Fruit fly (Drosophila melanogaster) whole organism, embryonic: Measurements from ENCODE around the gene CG31183.

Source experiments
- Adf1 ChIP-seq: fragments of 200-800 bp; sonication (Bioruptor generic); IDR thresholded peaks from 2 replicates; pipeline ENCODE4 v1.3.6; 2022; ENCODE audit warnings: missing biosample characterization, missing genetic modification characterization
- Asciz ChIP-seq: fragments of 200-800 bp; sonication (Bioruptor generic); optimal IDR thresholded peaks from 2 replicates; lab custom pipeline; 2017; ENCODE audit warnings: missing biosample characterization, mild to moderate bottlenecking, missing genetic modification characterization, missing genetic modification reagents
- Bgb ChIP-seq: fragments of 200-800 bp; sonication (Bioruptor generic); IDR thresholded peaks from 2 replicates; pipeline ENCODE4 v1.3.6; 2022; ENCODE audit warnings: missing biosample characterization, missing genetic modification characterization; ENCODE audit not compliant: partially characterized antibody
- BtbVII ChIP-seq: fragments of 200-800 bp; sonication (Bioruptor generic); optimal IDR thresholded peaks from 3 replicates; lab custom pipeline; 2017; ENCODE audit warnings: missing biosample characterization, mild to moderate bottlenecking, missing genetic modification characterization
- CG11247 ChIP-seq: fragments of 200-800 bp; sonication (Bioruptor generic); IDR thresholded peaks from 2 replicates; pipeline ENCODE4 v1.3.6; 2022; ENCODE audit warnings: missing biosample characterization, missing genetic modification characterization
- CG12155 ChIP-seq: fragments of 200-800 bp; sonication (Bioruptor generic); optimal IDR thresholded peaks from 3 replicates; lab custom pipeline; 2016; ENCODE audit warnings: missing biosample characterization, missing genetic modification characterization
- CG12219 ChIP-seq: fragments of 200-800 bp; sonication (Bioruptor generic); optimal IDR thresholded peaks from 3 replicates; lab custom pipeline; 2018; ENCODE audit warnings: missing biosample characterization, mild to moderate bottlenecking, missing genetic modification characterization
- CG13424 ChIP-seq: fragments of 200-800 bp; sonication (Bioruptor generic); optimal IDR thresholded peaks from 2 replicates; lab custom pipeline; 2019; ENCODE audit warnings: missing biosample characterization, mild to moderate bottlenecking, missing genetic modification characterization, moderate library complexity
- CG14860 ChIP-seq: fragments of 200-800 bp; sonication (Bioruptor generic); IDR thresholded peaks from 3 replicates; pipeline ENCODE4 v1.3.6; 2022; ENCODE audit warnings: missing biosample characterization, missing genetic modification characterization; ENCODE audit not compliant: partially characterized antibody
- CG15073 ChIP-seq: fragments of 200-800 bp; sonication (Bioruptor generic); optimal IDR thresholded peaks from 2 replicates; lab custom pipeline; 2016; ENCODE audit warnings: missing biosample characterization, missing genetic modification characterization
- CG1603 ChIP-seq: fragments of 200-800 bp; sonication (Bioruptor generic); optimal IDR thresholded peaks from 2 replicates; lab custom pipeline; 2019; ENCODE audit warnings: missing biosample characterization, mild to moderate bottlenecking, missing genetic modification characterization, moderate library complexity
- CG16863 ChIP-seq: fragments of 200-800 bp; sonication (Bioruptor generic); optimal IDR thresholded peaks from 3 replicates; lab custom pipeline; 2016; ENCODE audit warnings: missing biosample characterization, missing genetic modification characterization
- CG17802 ChIP-seq: fragments of 200-800 bp; sonication (Bioruptor generic); optimal IDR thresholded peaks from 2 replicates; lab custom pipeline; 2018; ENCODE audit warnings: missing biosample characterization, mild to moderate bottlenecking, missing genetic modification characterization, moderate library complexity
- CG18619 ChIP-seq: fragments of 200-800 bp; sonication (Bioruptor generic); optimal IDR thresholded peaks from 3 replicates; lab custom pipeline; 2017; ENCODE audit warnings: missing biosample characterization, mild to moderate bottlenecking, missing genetic modification characterization
- CG2129 ChIP-seq: fragments of 200-800 bp; sonication (Bioruptor generic); IDR thresholded peaks from 2 replicates; pipeline ENCODE4 v1.3.6; 2022; ENCODE audit warnings: missing biosample characterization, missing genetic modification characterization; ENCODE audit not compliant: partially characterized antibody
- CG31224 ChIP-seq: fragments of 200-800 bp; sonication (Bioruptor generic); IDR thresholded peaks from 2 replicates; pipeline ENCODE4 v1.3.6; 2022; ENCODE audit warnings: missing biosample characterization, missing genetic modification characterization
- CG34376 ChIP-seq: fragments of 200-800 bp; sonication (Bioruptor generic); optimal IDR thresholded peaks from 2 replicates; lab custom pipeline; 2018; ENCODE audit warnings: missing biosample characterization, mild to moderate bottlenecking, missing genetic modification characterization
- CG3838 ChIP-seq: fragments of 200-800 bp; sonication (Bioruptor generic); optimal IDR thresholded peaks from 3 replicates; lab custom pipeline; 2016; ENCODE audit warnings: missing biosample characterization, missing genetic modification characterization
- CG3847 ChIP-seq: fragments of 200-800 bp; sonication (Bioruptor generic); IDR thresholded peaks from 2 replicates; pipeline ENCODE4 v1.3.6; 2022; ENCODE audit warnings: missing biosample characterization, missing genetic modification characterization
- CG5180 ChIP-seq: fragments of 200-800 bp; sonication (Bioruptor generic); optimal IDR thresholded peaks from 3 replicates; lab custom pipeline; 2017; ENCODE audit warnings: missing biosample characterization, missing genetic modification characterization, mild to moderate bottlenecking, moderate library complexity, missing genetic modification reagents
- CG6175 ChIP-seq: fragments of 200-800 bp; sonication (Bioruptor generic); IDR thresholded peaks from 3 replicates; pipeline ENCODE4 v1.3.6; 2022; ENCODE audit warnings: missing biosample characterization, missing genetic modification characterization
- CG8281 ChIP-seq: fragments of 200-800 bp; sonication (Bioruptor generic); optimal IDR thresholded peaks from 2 replicates; lab custom pipeline; 2018; ENCODE audit warnings: missing biosample characterization, mild to moderate bottlenecking, missing genetic modification characterization, moderate library complexity
- CG8359 ChIP-seq: fragments of 200-800 bp; sonication (Bioruptor generic); optimal IDR thresholded peaks from 2 replicates; lab custom pipeline; 2017; ENCODE audit warnings: missing biosample characterization, mild to moderate bottlenecking, missing genetic modification characterization, borderline replicate concordance
- CG9437 ChIP-seq: fragments of 200-800 bp; sonication (Bioruptor generic); optimal IDR thresholded peaks from 2 replicates; lab custom pipeline; 2018; ENCODE audit warnings: missing biosample characterization, mild to moderate bottlenecking, missing genetic modification characterization
- Deaf1 ChIP-seq: fragments of 200-800 bp; optimal IDR thresholded peaks from 3 replicates; lab custom pipeline; 2019; ENCODE audit warnings: missing biosample characterization, mild to moderate bottlenecking, missing genetic modification characterization, moderate library complexity
- Dip3 ChIP-seq: fragments of 200-800 bp; sonication (Bioruptor generic); optimal IDR thresholded peaks from 3 replicates; lab custom pipeline; 2016; ENCODE audit warnings: missing biosample characterization, missing genetic modification characterization
- NC2α ChIP-seq: fragments of 200-800 bp; sonication (Bioruptor generic); optimal IDR thresholded peaks from 2 replicates; lab custom pipeline; 2016; ENCODE audit warnings: missing biosample characterization, missing genetic modification characterization
- Opbp ChIP-seq: fragments of 200-800 bp; sonication (Bioruptor generic); IDR thresholded peaks from 3 replicates; pipeline ENCODE4 v1.3.6; 2022; ENCODE audit warnings: missing biosample characterization, missing genetic modification characterization; ENCODE audit not compliant: partially characterized antibody
- bsh ChIP-seq, 2 experiments: fragments of 200-800 bp; sonication (Bioruptor generic); optimal IDR thresholded peaks; 2 replicates each; lab custom pipeline; 2017 to 2018; ENCODE audit warnings: mild to moderate bottlenecking in 2 of 2, missing biosample characterization in 2 of 2, missing genetic modification characterization in 2 of 2, moderate library complexity in 1 of 2
- chinmo ChIP-seq: fragments of 200-800 bp; sonication (Bioruptor generic); IDR thresholded peaks from 4 replicates; pipeline ENCODE4 v1.3.6; 2022; ENCODE audit warnings: missing biosample characterization, missing genetic modification characterization; ENCODE audit not compliant: partially characterized antibody
- chn ChIP-seq: fragments of 200-800 bp; sonication (Bioruptor generic); optimal IDR thresholded peaks from 2 replicates; lab custom pipeline; 2016; ENCODE audit warnings: missing biosample characterization, missing genetic modification characterization
- cwo ChIP-seq: fragments of 200-800 bp; sonication (Bioruptor generic); optimal IDR thresholded peaks from 3 replicates; lab custom pipeline; 2017; ENCODE audit warnings: missing biosample characterization, missing genetic modification characterization, mild to moderate bottlenecking, moderate library complexity, missing genetic modification reagents
- dm ChIP-seq: fragments of 200-800 bp; sonication (Bioruptor generic); optimal IDR thresholded peaks from 3 replicates; lab custom pipeline; 2016; ENCODE audit warnings: missing biosample characterization, missing genetic modification characterization
- esg ChIP-seq: fragments of 200-800 bp; sonication (Bioruptor generic); conservative IDR thresholded peaks from 2 replicates; pipeline ENCODE4 v1.3.6; 2022; ENCODE audit warnings: missing biosample characterization, missing genetic modification characterization
- gce ChIP-seq: fragments of 200-800 bp; sonication (Bioruptor generic); IDR thresholded peaks from 3 replicates; pipeline ENCODE4 v1.3.6; 2022; ENCODE audit warnings: missing biosample characterization, missing genetic modification characterization
- her ChIP-seq: fragments of 200-800 bp; sonication (Bioruptor generic); optimal IDR thresholded peaks from 2 replicates; lab custom pipeline; 2016; ENCODE audit warnings: missing biosample characterization, missing genetic modification characterization
- ken ChIP-seq: fragments of 200-800 bp; sonication (Bioruptor generic); IDR thresholded peaks from 3 replicates; pipeline ENCODE4 v1.3.6; 2022; ENCODE audit warnings: missing biosample characterization, missing genetic modification characterization
- lbe ChIP-seq: fragments of 200-800 bp; sonication (Bioruptor generic); optimal IDR thresholded peaks from 2 replicates; lab custom pipeline; 2016; ENCODE audit warnings: missing biosample characterization, mild to moderate bottlenecking, missing genetic modification characterization
- slbo ChIP-seq: fragments of 200-800 bp; sonication (Bioruptor generic); IDR thresholded peaks from 2 replicates; pipeline ENCODE4 v1.3.6; 2022; ENCODE audit warnings: missing biosample characterization, missing genetic modification characterization
- sob ChIP-seq: fragments of 200-800 bp; sonication (Bioruptor generic); IDR thresholded peaks from 2 replicates; pipeline ENCODE4 v1.3.6; 2022; ENCODE audit warnings: missing biosample characterization, missing genetic modification characterization
- stwl ChIP-seq: fragments of 200-800 bp; sonication (Bioruptor generic); optimal IDR thresholded peaks from 3 replicates; lab custom pipeline; 2018; ENCODE audit warnings: missing biosample characterization, mild to moderate bottlenecking, missing genetic modification characterization, moderate library complexity
- tio ChIP-seq: fragments of 200-800 bp; sonication (Bioruptor generic); optimal IDR thresholded peaks from 2 replicates; lab custom pipeline; 2017; ENCODE audit warnings: missing biosample characterization, missing genetic modification characterization, inconsistent platforms
- tll ChIP-seq, 2 experiments: fragments of 200-800 bp in 1 of 2; fragments of >200 bp in 1 of 2; sonication (Bioruptor generic) in 1 of 2; optimal IDR thresholded peaks; 2 replicates each; lab custom pipeline; 2017 to 2019; ENCODE audit warnings: missing biosample characterization in 2 of 2, missing genetic modification characterization in 2 of 2, mild to moderate bottlenecking in 1 of 2, moderate library complexity in 1 of 2
- unc-4 ChIP-seq: fragments of 200-800 bp; sonication (Bioruptor generic); IDR thresholded peaks from 2 replicates; pipeline ENCODE4 v1.3.6; 2022; ENCODE audit warnings: missing biosample characterization, missing genetic modification characterization; ENCODE audit not compliant: partially characterized antibody

CG31183 gene

DNA sequence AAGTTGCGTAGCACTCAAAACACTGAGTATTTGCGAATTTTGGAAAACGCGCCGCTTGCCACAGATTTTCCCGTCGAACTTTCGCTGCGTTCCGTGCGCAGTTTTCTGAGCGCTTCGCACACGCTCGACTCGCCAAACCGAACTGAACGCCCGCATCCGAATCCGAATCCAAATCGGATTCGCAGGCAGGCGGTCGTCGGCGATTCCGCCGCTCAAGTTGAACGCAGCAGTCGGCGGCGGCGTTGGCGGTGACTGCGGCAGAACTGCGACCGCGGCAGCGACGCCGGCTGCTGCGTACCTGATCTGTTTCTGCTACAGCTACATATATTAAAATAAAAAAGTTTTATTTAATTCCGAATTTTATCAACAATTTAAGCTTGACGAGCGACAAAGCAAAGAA, at the start of gene CG31183:
Gene CG31183, minus strand, starts transcription at position 329 of the 400 bp plus-strand sequence.
- TF ChIP-seq CG31224 (GFP tag; lab: Robert Waterston, UW) (no peak), stwl (tag; lab: Kevin White, UChicago) (no peak), NC2α (GFP tag; lab: Kevin White, UChicago) (no peak), CG6175 (GFP tag; lab: Robert Waterston, UW) (0 out of 3 replicates have a peak, but pooled peaks have one; percentile 43), CG12155 (GFP tag; lab: Kevin White, UChicago) (no peak), CG5180 (GFP tag; lab: Kevin White, UChicago) (peak; percentile 22), sob (0 out of 2 replicates have a peak, but pooled peaks have one; percentile 30), CG17802 (tag; lab: Kevin White, UChicago) (no peak), CG3838 (GFP tag; lab: Kevin White, UChicago) (no peak), gce (GFP tag; lab: Robert Waterston, UW) (0 out of 3 replicates have a peak, but pooled peaks have one; percentile 13), CG3847 (GFP tag; lab: Robert Waterston, UW) (no peak), CG8359 (no peak), CG18619 (GFP tag; lab: Kevin White, UChicago) (no peak), BtbVII (GFP tag; lab: Kevin White, UChicago) (no peak), CG14860 (GFP tag; lab: Robert Waterston, UW) (no peak), ken (no peak), CG11247 (GFP tag; lab: Robert Waterston, UW) (0 out of 2 replicates have a peak, but pooled peaks have one; percentile 12), Asciz (GFP tag; lab: Kevin White, UChicago) (no peak), Deaf1 (tag; lab: Kevin White, UChicago) (peak; percentile 90), cwo (GFP tag; lab: Kevin White, UChicago) (no peak), chn (GFP tag; lab: Kevin White, UChicago) (no peak), Bgb (GFP tag; lab: Robert Waterston, UW) (no peak), chinmo (0 out of 4 replicates have a peak, but pooled peaks have one; percentile 60), slbo (GFP tag; lab: Robert Waterston, UW) (no peak), CG12219 (no peak), tio (GFP tag; lab: Kevin White, UChicago) (no peak), Adf1 (GFP tag; lab: Robert Waterston, UW) (peak; percentile 97)
- TF ChIP-seq, all 482 proteins: peak for 8

DNA sequence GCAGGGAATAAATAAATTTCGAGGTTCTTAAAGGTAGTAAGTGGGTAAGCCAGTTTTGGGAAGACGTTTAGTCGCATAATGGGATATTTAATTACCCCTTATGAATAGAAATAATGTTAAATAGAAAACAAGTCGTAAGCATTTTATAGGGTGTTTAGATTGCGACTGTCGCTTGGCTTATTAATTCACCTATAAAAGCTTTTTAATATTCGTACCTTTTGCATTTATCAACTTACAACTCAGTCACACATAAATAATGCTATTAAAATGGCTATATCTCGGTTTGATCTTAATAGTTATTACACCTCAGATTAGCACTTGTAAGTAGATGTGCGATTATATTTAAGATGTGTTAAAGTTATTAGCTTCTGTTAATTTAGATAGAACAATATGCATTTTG, 49.6 kb upstream of the CG31183 start, which contains the start of gene CG34276:
Gene CG34276, plus strand, starts transcription at position 301 of the 400 bp plus-strand sequence.
- TF ChIP-seq lbe = no peak
- TF ChIP-seq CG9437 (GFP tag; lab: Kevin White, UChicago) = no peak
- no peak for TF ChIP-seq CG16863 (GFP tag; lab: Kevin White, UChicago)
- TF ChIP-seq dm = no peak
- TF ChIP-seq CG1603 (tag; lab: Kevin White, UChicago) = no peak
- no peak for TF ChIP-seq CG2129 (GFP tag; lab: Robert Waterston, UW)
- TF ChIP-seq her = no peak
- no peak for TF ChIP-seq esg
- no peak for TF ChIP-seq Dip3 (GFP tag; lab: Kevin White, UChicago)
- TF ChIP-seq unc-4 (GFP tag; lab: Robert Waterston, UW) = no peak
- no peak for TF ChIP-seq CG34376 (GFP tag; lab: Kevin White, UChicago)
- no peak for TF ChIP-seq tll (GFP tag; optimal IDR thresholded peaks at IDR 0.05; lab: Kevin White, UChicago)
- no peak for TF ChIP-seq CG8281 (tag; lab: Kevin White, UChicago)
- TF ChIP-seq Opbp (GFP tag; lab: Robert Waterston, UW) = no peak
- TF ChIP-seq CG13424 (tag; lab: Kevin White, UChicago) = no peak
- TF ChIP-seq bsh (GFP tag; optimal IDR thresholded peaks at IDR 0.05; lab: Kevin White, UChicago) = no peak
- no peak for TF ChIP-seq CG15073 (GFP tag; lab: Kevin White, UChicago)
